Worm (Caenorhabditis elegans) whole organism, L1 larva: ENCODE data around the gene B0035.15.
"Not testable (repeated sequence)": the region's sequence is repeated elsewhere in the genome, so short reads cannot be mapped to it uniquely, and the experiment has no call there.

Source experiments
- aha-1 ChIP-seq: fragments of 150-350 bp; optimal IDR thresholded peaks from 2 replicates; lab custom pipeline; 2014; ENCODE audit warnings: missing biosample characterization, missing genetic modification characterization
- ama-1 ChIP-seq: fragments of 150-350 bp; optimal IDR thresholded peaks from 2 replicates; lab custom pipeline; 2014
- ceh-82 ChIP-seq, 3 experiments: fragments of 150-350 bp in 1 of 3; sonication (generic microtip) in 2 of 3; optimal IDR thresholded peaks; 2 replicates each; lab custom pipeline; 2014 to 2017; ENCODE audit warnings: missing biosample characterization in 3 of 3, missing genetic modification characterization in 3 of 3
- egl-27 ChIP-seq, 2 experiments: fragments of 150-350 bp in 1 of 2; sonication (generic microtip); optimal IDR thresholded peaks; 3 replicates each; lab custom pipeline; 2017 to 2018; ENCODE audit warnings: missing biosample characterization in 2 of 2, missing genetic modification characterization in 2 of 2, missing genetic modification reagents in 2 of 2
- fos-1 ChIP-seq: fragments of 150-350 bp; optimal IDR thresholded peaks from 2 replicates; lab custom pipeline; 2014; ENCODE audit warnings: missing biosample characterization, missing genetic modification characterization
- lin-39 ChIP-seq: fragments of 150-350 bp; optimal IDR thresholded peaks from 2 replicates; lab custom pipeline; 2014; ENCODE audit warnings: missing biosample characterization, missing genetic modification reagents, missing genetic modification characterization
- nhr-77 ChIP-seq: fragments of 150-350 bp; optimal IDR thresholded peaks from 2 replicates; lab custom pipeline; 2014; ENCODE audit warnings: missing biosample characterization, missing genetic modification characterization
- nhr-85 ChIP-seq: sonication (generic microtip); peaks from one replicate; lab custom pipeline; 2016; ENCODE audit warnings: missing genetic modification characterization, inconsistent platforms, missing compliant biosample characterization
- pqm-1 ChIP-seq: sonication (generic microtip); optimal IDR thresholded peaks from 3 replicates; lab custom pipeline; 2017; ENCODE audit warnings: missing biosample characterization, missing genetic modification characterization
- unc-62 ChIP-seq: fragments of 150-350 bp; optimal IDR thresholded peaks from 2 replicates; lab custom pipeline; 2014; ENCODE audit warnings: missing biosample characterization, missing genetic modification reagents, missing genetic modification characterization
- unc-86 ChIP-seq: sonication (generic microtip); optimal IDR thresholded peaks from 2 replicates; lab custom pipeline; 2016; ENCODE audit warnings: missing genetic modification characterization, missing compliant biosample characterization
- zag-1 ChIP-seq: fragments of 150-350 bp; optimal IDR thresholded peaks from 2 replicates; lab custom pipeline; 2014; ENCODE audit warnings: missing biosample characterization, missing genetic modification characterization

- not testable (repeated sequence) for TF ChIP-seq unc-62 (GFP tag; lab: Kevin White, UChicago); unc-86; egl-27 (tag; optimal IDR thresholded peaks at IDR 0.05; lab: Kevin White, UChicago); ama-1 (lab: Kevin White, UChicago); zag-1 (tag; lab: Kevin White, UChicago); fos-1; pqm-1 (tag; lab: Kevin White, UChicago); aha-1; ceh-82 (tag; optimal IDR thresholded peaks at IDR 0.05; lab: Kevin White, UChicago); nhr-85 (tag; lab: Kevin White, UChicago); lin-39; nhr-77 (tag; lab: Kevin White, UChicago)
Observed at ce11 chrIV:11324741-11325140, 26.7 kb upstream of the B0035.15 start, which contains the start of gene his-48.
